Worm (Caenorhabditis elegans): ENCODE measurements around the gene cest-25.

Gene cest-25

DNA sequence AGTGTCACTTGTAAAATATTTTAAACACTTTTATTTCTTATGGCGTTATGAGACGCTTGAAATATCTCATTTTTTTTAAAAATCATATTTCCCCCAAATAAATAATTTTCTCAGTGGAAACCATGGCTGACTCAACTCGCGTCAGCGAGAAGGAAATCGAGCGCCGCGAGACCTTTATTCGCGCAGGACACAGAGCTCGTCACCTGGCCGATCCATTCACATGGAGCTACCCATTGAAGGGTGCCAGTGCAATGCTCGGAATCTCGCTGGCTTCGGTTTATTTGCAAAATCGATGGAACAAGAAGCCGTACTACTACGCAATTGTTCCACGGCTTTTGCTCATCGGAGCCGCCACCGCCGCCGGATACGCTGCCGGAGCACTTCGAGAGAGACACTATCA, 47.4 kb upstream of the cest-25 start, which contains the start of gene nduc-2 (continued):
- 0 out of 2 replicates have a peak, but pooled peaks have one; percentile 9 for TF ChIP-seq ceh-58 (GFP tag; IDR thresholded peaks at IDR 0.05)
- TF ChIP-seq hmg-20 (GFP tag; IDR thresholded peaks at IDR 0.05): no peak
- TF ChIP-seq xnd-1 (tag; optimal IDR thresholded peaks at IDR 0.05): no peak
- TF ChIP-seq tbx-9 (tag; optimal IDR thresholded peaks at IDR 0.05; ENCODE audit: borderline replicate concordance): no peak
- no peak for TF ChIP-seq snpc-4 (GFP tag; optimal IDR thresholded peaks at IDR 0.05)
- TF ChIP-seq snpc-4 (tag; optimal IDR thresholded peaks at IDR 0.05): peak in 1 of 4 experiments; percentile 3
- TF ChIP-seq ceh-91 (GFP tag; IDR thresholded peaks at IDR 0.05): no peak
- TF ChIP-seq snpc-1.1 (tag; optimal IDR thresholded peaks at IDR 0.05; ENCODE audit: insufficient read depth): no peak
- no peak for TF ChIP-seq rpc-1 (optimal IDR thresholded peaks at IDR 0.05)
- no peak for TF ChIP-seq rpc-1 (tag; optimal IDR thresholded peaks at IDR 0.05)
- TF ChIP-seq bed-1 (GFP tag; IDR thresholded peaks at IDR 0.05): no peak
- no peak for TF ChIP-seq K11D2.4 (GFP tag; IDR thresholded peaks at IDR 0.05)
- TF ChIP-seq nhr-27 (tag; optimal IDR thresholded peaks at IDR 0.05): no peak
- TF ChIP-seq unc-62 (GFP tag; optimal IDR thresholded peaks at IDR 0.05): no peak
- TF ChIP-seq ztf-6 (GFP tag; IDR thresholded peaks at IDR 0.05): no peak
- no peak for TF ChIP-seq F49E8.2 (tag; optimal IDR thresholded peaks at IDR 0.05; ENCODE audit: insufficient read depth)
- TF ChIP-seq cebp-1 (GFP tag; IDR thresholded peaks at IDR 0.05): no peak
- no peak for TF ChIP-seq cebp-1 (tag; optimal IDR thresholded peaks at IDR 0.05)
- no peak for TF ChIP-seq ceh-40 (GFP tag; IDR thresholded peaks at IDR 0.05)
- no peak for TF ChIP-seq madf-10 (tag; optimal IDR thresholded peaks at IDR 0.05)
- TF ChIP-seq lir-1 (GFP tag; conservative IDR thresholded peaks at IDR 0.05): no peak
- peak; percentile 70; the same call in 1 of the 2 replicates for TF ChIP-seq B0336.3 (GFP tag; IDR thresholded peaks at IDR 0.05)
- TF ChIP-seq nfya-2 (GFP tag; IDR thresholded peaks at IDR 0.05): no peak
- TF ChIP-seq madf-8 (GFP tag; conservative IDR thresholded peaks at IDR 0.05): no peak
- TF ChIP-seq somi-1 (GFP tag; optimal IDR thresholded peaks at IDR 0.05): no peak
- no peak for TF ChIP-seq Y67H2A.10 (GFP tag; conservative IDR thresholded peaks at IDR 0.05)
- 0 out of 2 replicates have a peak, but pooled peaks have one; percentile 10 for TF ChIP-seq D2030.7 (GFP tag; IDR thresholded peaks at IDR 0.05)
- no peak for TF ChIP-seq ztf-25 (GFP tag; IDR thresholded peaks at IDR 0.05)
- TF ChIP-seq dpl-1 (GFP tag; optimal IDR thresholded peaks at IDR 0.05): no peak
- no peak for TF ChIP-seq athp-1 (tag; optimal IDR thresholded peaks at IDR 0.05)
- TF ChIP-seq ztf-3 (GFP tag; optimal IDR thresholded peaks at IDR 0.05): no peak
- TF ChIP-seq pha-4 (tag; optimal IDR thresholded peaks at IDR 0.05): no peak
- no peak for TF ChIP-seq Y95B8A.8 (GFP tag; IDR thresholded peaks at IDR 0.05)
- TF ChIP-seq egl-44 (GFP tag; IDR thresholded peaks at IDR 0.05): peak; percentile 9; the same call in 1 of the 2 replicates
- no peak for TF ChIP-seq ZK185.1 (tag; optimal IDR thresholded peaks at IDR 0.05; ENCODE audit: poor library complexity, severe bottlenecking)
- peak; percentile 3 for TF ChIP-seq tbp1 (GFP tag; optimal IDR thresholded peaks at IDR 0.05)
- no peak for TF ChIP-seq F22D6.2 (tag; optimal IDR thresholded peaks at IDR 0.05)
- no peak for TF ChIP-seq F39B2.1 (GFP tag; IDR thresholded peaks at IDR 0.05)
- no peak for TF ChIP-seq F57C9.4 (tag; optimal IDR thresholded peaks at IDR 0.05)
- TF ChIP-seq ceh-79 (tag; optimal IDR thresholded peaks at IDR 0.05): no peak
- TF ChIP-seq B0261.1 (tag; optimal IDR thresholded peaks at IDR 0.05): no peak
- TF ChIP-seq aptf-2 (GFP tag; conservative IDR thresholded peaks at IDR 0.05): no peak
- TF ChIP-seq dpff-1 (tag; optimal IDR thresholded peaks at IDR 0.05): no peak
- TF ChIP-seq C06A6.2 (GFP tag; conservative IDR thresholded peaks at IDR 0.05): no peak
- TF ChIP-seq nhr-179 (tag; optimal IDR thresholded peaks at IDR 0.05): no peak
- TF ChIP-seq attf-3 (GFP tag; conservative IDR thresholded peaks at IDR 0.05): no peak
- TF ChIP-seq hlh-26 (GFP tag; conservative IDR thresholded peaks at IDR 0.05): no peak
